Worm (Caenorhabditis elegans): ENCODE measurements around the gene try-8.

ce11 chrV:7417018-7417716 is 37.0 kb downstream of the try-8 start, which contains the start of gene srw-67:
- TF ChIP-seq mdl-1 (tag; optimal IDR thresholded peaks at IDR 0.05) (no peak), nhr-237 (tag; optimal IDR thresholded peaks at IDR 0.05) (no peak), fos-1 (tag; optimal IDR thresholded peaks at IDR 0.05) (no peak), nhr-77 (tag; optimal IDR thresholded peaks at IDR 0.05) (no peak), arid-1 (GFP tag; conservative IDR thresholded peaks at IDR 0.05) (no peak), nhr-76 (tag; optimal IDR thresholded peaks at IDR 0.05) (no peak), unc-62 (GFP tag; optimal IDR thresholded peaks at IDR 0.05 in 1 of 2) (peak in 1 of 2 experiments; percentile 90), unc-62 (tag; optimal IDR thresholded peaks at IDR 0.05) (no peak), skn-1 (tag; optimal IDR thresholded peaks at IDR 0.05) (no peak), D1046.2 (GFP tag; IDR thresholded peaks at IDR 0.05) (no peak)

Data from whole organism, L4 larva.